Fruit fly (Drosophila melanogaster): ENCODE data around the gene TfIIFalpha.
A peak's percentile ranks its signal among the peaks of the same experiment; 100 is the strongest.

The TfIIFalpha gene

DNA sequence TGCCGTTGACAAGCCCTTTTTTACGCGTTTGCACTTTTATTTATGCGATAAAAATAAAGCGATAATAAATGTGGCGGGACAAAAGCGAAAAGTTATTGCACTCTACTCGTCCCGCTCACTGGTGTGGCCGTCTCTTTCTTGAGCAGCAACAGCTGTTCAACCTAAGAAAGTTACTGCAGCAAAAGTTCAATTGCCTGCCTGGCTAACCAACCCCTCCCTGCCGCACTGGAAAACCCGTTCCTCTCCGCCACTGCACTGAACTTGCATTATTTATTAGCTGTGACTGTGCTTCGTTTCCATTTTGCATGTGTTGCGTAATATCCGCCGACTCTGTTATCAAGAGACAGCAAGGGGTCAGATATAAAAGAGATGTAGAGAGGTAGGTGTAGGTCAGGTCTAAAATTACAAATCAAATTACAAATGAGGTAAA, 41.5 kb downstream of the TfIIFalpha start (continued):
- TF ChIP-seq CG1603 (tag; optimal IDR thresholded peaks at IDR 0.05): no peak
- TF ChIP-seq tup (GFP tag; optimal IDR thresholded peaks at IDR 0.05): no peak
- no peak for TF ChIP-seq CG4282 (GFP tag; optimal IDR thresholded peaks at IDR 0.05)
- no peak for TF ChIP-seq wdn (GFP tag; IDR thresholded peaks at IDR 0.05)
- TF ChIP-seq vvl (GFP tag; IDR thresholded peaks at IDR 0.05): peak; percentile 55
- TF ChIP-seq Hey (tag; optimal IDR thresholded peaks at IDR 0.05): no peak
- no peak for TF ChIP-seq CrebB (tag; optimal IDR thresholded peaks at IDR 0.05)
- no peak for TF ChIP-seq kni (GFP tag; optimal IDR thresholded peaks at IDR 0.05)
- no peak for TF ChIP-seq lola (GFP tag; optimal IDR thresholded peaks at IDR 0.05)
- TF ChIP-seq sens (GFP tag): peak; percentile 63
- no peak for TF ChIP-seq fd64A (GFP tag; optimal IDR thresholded peaks at IDR 0.05)
- peak in 1 of 2 experiments; percentile 66 for TF ChIP-seq Hr78 (GFP tag; optimal IDR thresholded peaks at IDR 0.05)
- TF ChIP-seq Usf (GFP tag; optimal IDR thresholded peaks at IDR 0.05): no peak
- TF ChIP-seq CG4707 (GFP tag; optimal IDR thresholded peaks at IDR 0.05): no peak
- 0 out of 2 replicates have a peak, but pooled peaks have one; percentile 15 for TF ChIP-seq Bgb (GFP tag; IDR thresholded peaks at IDR 0.05; ENCODE audit: partially characterized antibody)
- TF ChIP-seq CG18262 (tag; optimal IDR thresholded peaks at IDR 0.05): no peak
- no peak for TF ChIP-seq CG10147 (GFP tag; optimal IDR thresholded peaks at IDR 0.05)
- TF ChIP-seq fd3F (GFP tag; optimal IDR thresholded peaks at IDR 0.05): no peak
- no peak for TF ChIP-seq CG2875 (GFP tag; optimal IDR thresholded peaks at IDR 0.05)
- TF ChIP-seq z (GFP tag; IDR thresholded peaks at IDR 0.05): 0 out of 3 replicates have a peak, but pooled peaks have one; percentile 9

DNA sequence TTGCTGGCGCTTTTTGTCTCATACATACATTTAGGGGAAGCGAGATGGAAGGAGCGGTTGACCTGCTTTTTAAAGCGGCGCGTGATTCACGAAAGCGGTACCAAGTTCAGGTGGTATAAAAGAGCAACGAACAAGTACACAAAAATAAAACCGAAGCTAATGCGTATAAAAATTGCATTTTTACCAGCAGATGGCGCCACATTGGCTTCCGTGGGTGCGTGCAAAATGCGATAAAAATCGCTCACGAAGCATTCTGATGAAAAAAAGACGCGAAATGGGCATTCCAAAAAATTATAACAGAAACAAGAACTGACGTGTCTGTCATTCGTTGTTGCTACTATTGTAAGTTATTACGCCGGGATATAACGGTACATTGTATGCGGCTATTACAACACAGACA, 42.9 kb downstream of the TfIIFalpha start:
- TF ChIP-seq CG30020 (tag; optimal IDR thresholded peaks at IDR 0.05) (no peak), zfh1 (GFP tag; IDR thresholded peaks at IDR 0.05) (0 out of 3 replicates have a peak, but pooled peaks have one; percentile 6), CG17385 (GFP tag; optimal IDR thresholded peaks at IDR 0.05) (no peak), CG7987 (GFP tag; optimal IDR thresholded peaks at IDR 0.05) (no peak), CoRest (tag; optimal IDR thresholded peaks at IDR 0.05) (no peak), Kr (GFP tag; optimal IDR thresholded peaks at IDR 0.05) (no peak), unc-4 (GFP tag; IDR thresholded peaks at IDR 0.05; ENCODE audit: partially characterized antibody) (no peak), lola (GFP tag; optimal IDR thresholded peaks at IDR 0.05) (no peak), Xrp1 (GFP tag; IDR thresholded peaks at IDR 0.05) (no peak), CG13296 (GFP tag; optimal IDR thresholded peaks at IDR 0.05) (no peak), kay (GFP tag; optimal IDR thresholded peaks at IDR 0.05) (no peak), Six4 (GFP tag; optimal IDR thresholded peaks at IDR 0.05) (no peak), Gug (GFP tag; IDR thresholded peaks at IDR 0.05) (no peak), CG17802 (tag; optimal IDR thresholded peaks at IDR 0.05) (no peak), CG2889 (GFP tag; IDR thresholded peaks at IDR 0.05) (0 out of 3 replicates have a peak, but pooled peaks have one; percentile 24), CG3407 (GFP tag; optimal IDR thresholded peaks at IDR 0.05) (no peak), mld (GFP tag; IDR thresholded peaks at IDR 0.05; ENCODE audit: partially characterized antibody) (no peak), CG18011 (GFP tag; optimal IDR thresholded peaks at IDR 0.05) (no peak), NK7.1 (GFP tag; optimal IDR thresholded peaks at IDR 0.05) (no peak), CG10462 (GFP tag; optimal IDR thresholded peaks at IDR 0.05) (no peak), CG10543 (GFP tag; optimal IDR thresholded peaks at IDR 0.05) (peak; percentile 22), schlank (tag; optimal IDR thresholded peaks at IDR 0.05) (no peak), CG11085 (GFP tag; IDR thresholded peaks at IDR 0.05) (no peak), CG15479 (GFP tag; optimal IDR thresholded peaks at IDR 0.05) (peak; percentile 14), Rx (GFP tag; IDR thresholded peaks at IDR 0.05) (no peak), CG13894 (tag; optimal IDR thresholded peaks at IDR 0.05) (no peak), ase (GFP tag; IDR thresholded peaks at IDR 0.05) (no peak), ap (GFP tag; IDR thresholded peaks at IDR 0.05) (no peak), CG17359 (tag; optimal IDR thresholded peaks at IDR 0.05) (no peak), knrl (GFP tag; IDR thresholded peaks at IDR 0.05; ENCODE audit: partially characterized antibody) (no peak), nau (GFP tag; optimal IDR thresholded peaks at IDR 0.05) (no peak)

All from whole organism, embryonic.